Fruit fly (Drosophila melanogaster): Measurements from ENCODE around the gene eEF1gamma.
A peak's percentile ranks its signal among the peaks of the same experiment; 100 is the strongest.

Gene eEF1gamma

dm6 chr3R:29230552-29231102 is 10.7 kb downstream of the eEF1gamma start (continued):
- TF ChIP-seq CG5180 (GFP tag; optimal IDR thresholded peaks at IDR 0.05) (no peak), wdn (GFP tag; IDR thresholded peaks at IDR 0.05) (peak; percentile 37; the same call in 1 of the 2 replicates), slbo (GFP tag; IDR thresholded peaks at IDR 0.05) (peak; percentile 45; the same call in 1 of the 2 replicates), row (GFP tag; IDR thresholded peaks at IDR 0.05) (peak; percentile 65), fd64A (GFP tag; optimal IDR thresholded peaks at IDR 0.05) (no peak)

dm6 chr3R:29238623-29239022 is 18.7 kb downstream of the eEF1gamma start, which contains the start of gene CG11951:
Gene CG11951, minus strand, starts transcription at chr3R:29238723.
- TF ChIP-seq ato (GFP tag; IDR thresholded peaks at IDR 0.05; ENCODE audit: partially characterized antibody) (no peak), trh (GFP tag; optimal IDR thresholded peaks at IDR 0.05) (no peak), nerfin-2 (GFP tag; IDR thresholded peaks at IDR 0.05; ENCODE audit: partially characterized antibody) (no peak), CG32767 (GFP tag; IDR thresholded peaks at IDR 0.05) (no peak), CG11696 (GFP tag; IDR thresholded peaks at IDR 0.05) (no peak), dati (GFP tag; IDR thresholded peaks at IDR 0.05) (no peak), Aef1 (GFP tag; IDR thresholded peaks at IDR 0.05) (no peak), Hr3 (GFP tag; optimal IDR thresholded peaks at IDR 0.05) (no peak), caup (GFP tag; optimal IDR thresholded peaks at IDR 0.05; ENCODE audit: severe bottlenecking) (no peak), CG18011 (GFP tag; optimal IDR thresholded peaks at IDR 0.05) (no peak)

- TF ChIP-seq Sox100B (GFP tag; optimal IDR thresholded peaks at IDR 0.05) (no peak), HLH3B (GFP tag; IDR thresholded peaks at IDR 0.05) (no peak), lov (optimal IDR thresholded peaks at IDR 0.05) (no peak), lov (GFP tag; IDR thresholded peaks at IDR 0.05) (no peak), CG8359 (GFP tag; optimal IDR thresholded peaks at IDR 0.05; ENCODE audit: borderline replicate concordance) (no peak), ato (GFP tag; IDR thresholded peaks at IDR 0.05; ENCODE audit: partially characterized antibody) (no peak), Six4 (GFP tag; optimal IDR thresholded peaks at IDR 0.05) (no peak), Chrac-16 (GFP tag; optimal IDR thresholded peaks at IDR 0.05) (no peak), CG3407 (GFP tag; optimal IDR thresholded peaks at IDR 0.05) (no peak), Rx (GFP tag; IDR thresholded peaks at IDR 0.05) (no peak), sob (GFP tag; IDR thresholded peaks at IDR 0.05) (no peak)
Observed at dm6 chr3R:29244727-29245126, 24.8 kb downstream of the eEF1gamma start, which contains the start of gene CG31445. Gene CG31445, minus strand, starts transcription at chr3R:29244827.

DNA sequence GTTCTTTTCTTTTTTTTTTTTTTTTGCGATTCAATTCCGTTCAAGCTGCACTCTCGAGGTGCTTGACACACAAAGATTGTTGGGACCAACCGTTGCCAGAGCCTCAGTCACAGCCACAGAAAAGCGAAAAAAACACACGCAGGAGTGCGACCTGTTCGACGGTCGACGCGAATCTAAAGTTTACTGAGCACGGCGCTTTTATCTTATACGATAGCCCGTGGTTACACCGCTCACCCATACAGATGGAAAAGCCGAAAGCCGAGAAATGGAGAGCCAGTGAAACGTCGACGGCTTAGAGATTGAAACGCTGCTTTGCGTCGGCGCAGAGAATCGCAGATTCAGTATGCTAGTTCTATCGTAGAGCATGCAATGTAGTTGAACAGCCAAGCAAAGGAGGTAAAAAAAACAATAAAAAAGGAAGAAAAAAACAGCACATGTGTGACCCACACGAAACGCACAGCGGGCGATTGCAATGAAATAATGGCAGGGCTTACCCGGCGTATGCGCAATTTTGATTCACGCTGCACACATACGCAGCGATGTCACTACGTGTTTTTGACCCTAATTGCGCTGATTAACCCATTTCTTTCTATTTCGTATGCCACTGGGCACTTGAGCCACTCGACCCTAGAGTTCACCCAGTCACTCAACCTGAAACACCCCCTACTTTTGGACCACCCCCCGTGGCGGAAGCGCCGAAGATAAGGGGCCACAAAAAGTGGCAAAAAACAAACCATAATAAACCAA is 30.5 kb downstream of the eEF1gamma start, which contains the start of gene SP1029:
Gene SP1029 (minus strand): TSS at position 180 of the 747 bp plus-strand sequence.
- TF ChIP-seq CG31441 (GFP tag; IDR thresholded peaks at IDR 0.05): no peak
- peak; percentile 39 for TF ChIP-seq Ets65A (GFP tag)
- TF ChIP-seq esg (GFP tag; conservative IDR thresholded peaks at IDR 0.05): no peak
- no peak for TF ChIP-seq CG14050 (GFP tag; IDR thresholded peaks at IDR 0.05)
- TF ChIP-seq CG10543 (GFP tag; optimal IDR thresholded peaks at IDR 0.05): no peak
- TF ChIP-seq Sry-β (GFP tag; optimal IDR thresholded peaks at IDR 0.05): no peak
- TF ChIP-seq Bgb (GFP tag; IDR thresholded peaks at IDR 0.05; ENCODE audit: partially characterized antibody): no peak
- TF ChIP-seq CG8924 (tag; optimal IDR thresholded peaks at IDR 0.05): no peak
- TF ChIP-seq tx (GFP tag; optimal IDR thresholded peaks at IDR 0.05): no peak
- TF ChIP-seq Neu2 (GFP tag; optimal IDR thresholded peaks at IDR 0.05; ENCODE audit: borderline replicate concordance): no peak
- no peak for TF ChIP-seq ATbp (GFP tag; optimal IDR thresholded peaks at IDR 0.05)
- TF ChIP-seq Hr78 (GFP tag; optimal IDR thresholded peaks at IDR 0.05): no peak
- no peak for TF ChIP-seq Dfd (GFP tag; optimal IDR thresholded peaks at IDR 0.05)
- TF ChIP-seq Med (GFP tag): peak; percentile 51
- TF ChIP-seq Scr (GFP tag; IDR thresholded peaks at IDR 0.05; ENCODE audit: partially characterized antibody): peak; percentile 21; the same call in 1 of the 2 replicates
- no peak for TF ChIP-seq Elba2 (GFP tag; optimal IDR thresholded peaks at IDR 0.05)
- TF ChIP-seq Usf (GFP tag; optimal IDR thresholded peaks at IDR 0.05): no peak
- TF ChIP-seq CG10431 (GFP tag; optimal IDR thresholded peaks at IDR 0.05): no peak
- no peak for TF ChIP-seq kay (GFP tag; optimal IDR thresholded peaks at IDR 0.05)
- 0 out of 3 replicates have a peak, but pooled peaks have one; percentile 20 for TF ChIP-seq mld (GFP tag; IDR thresholded peaks at IDR 0.05; ENCODE audit: partially characterized antibody)

Data from whole organism, embryonic.